Worm (Caenorhabditis elegans) whole organism, L1 larva: ENCODE results near the gene nid-1.

Source experiments
- Y116A8C.19 ChIP-seq: sonication (generic microtip); optimal IDR thresholded peaks from 2 replicates; lab custom pipeline; 2016; ENCODE audit warnings: missing compliant biosample characterization, missing genetic modification characterization, borderline replicate concordance
- aha-1 ChIP-seq: fragments of 150-350 bp; optimal IDR thresholded peaks from 2 replicates; lab custom pipeline; 2014; ENCODE audit warnings: missing biosample characterization, missing genetic modification characterization
- alr-1 ChIP-seq: fragments of 200-800 bp; sonication (Bioruptor generic); optimal IDR thresholded peaks from 2 replicates; lab custom pipeline; 2018; ENCODE audit warnings: borderline replicate concordance, mild to moderate bottlenecking, missing genetic modification characterization, missing compliant biosample characterization
- ama-1 ChIP-seq: fragments of 150-350 bp; optimal IDR thresholded peaks from 2 replicates; lab custom pipeline; 2014
- ces-1 ChIP-seq: fragments of 150-350 bp; optimal IDR thresholded peaks from 2 replicates; lab custom pipeline; 2014; ENCODE audit warnings: missing biosample characterization, missing genetic modification reagents, missing genetic modification characterization
- elt-3 ChIP-seq, 6 experiments: fragments of 150-350 bp in 1 of 6; sonication (generic microtip); optimal IDR thresholded peaks; 2 replicates each; lab custom pipeline; 2017 to 2018; ENCODE audit warnings: missing biosample characterization in 6 of 6, missing genetic modification characterization in 6 of 6, inconsistent platforms in 1 of 6
- grh-1 ChIP-seq: fragments of 200-800 bp; sonication (Bioruptor generic); IDR thresholded peaks from 2 replicates; pipeline ENCODE4 v1.3.6; 2022; ENCODE audit warnings: missing genetic modification reagents, missing genetic modification characterization, missing compliant biosample characterization
- lsy-2 ChIP-seq, 2 experiments: fragments of 150-350 bp; optimal IDR thresholded peaks; 2 replicates each; lab custom pipeline; 2014; ENCODE audit warnings: missing biosample characterization in 2 of 2, missing genetic modification characterization in 2 of 2
- nhr-12 ChIP-seq: sonication (generic microtip); optimal IDR thresholded peaks from 2 replicates; lab custom pipeline; 2017; ENCODE audit warnings: missing biosample characterization, missing genetic modification characterization
- skn-1 ChIP-seq: fragments of 150-350 bp; optimal IDR thresholded peaks from 2 replicates; lab custom pipeline; 2014; ENCODE audit warnings: missing biosample characterization, missing genetic modification characterization
- snpc-4 ChIP-seq: fragments of 150-350 bp; optimal IDR thresholded peaks from 2 replicates; lab custom pipeline; 2014; ENCODE audit warnings: missing biosample characterization, missing genetic modification characterization
- unc-130 ChIP-seq: fragments of 150-350 bp; optimal IDR thresholded peaks from 2 replicates; lab custom pipeline; 2017; ENCODE audit warnings: missing biosample characterization, missing genetic modification characterization, inconsistent platforms

DNA sequence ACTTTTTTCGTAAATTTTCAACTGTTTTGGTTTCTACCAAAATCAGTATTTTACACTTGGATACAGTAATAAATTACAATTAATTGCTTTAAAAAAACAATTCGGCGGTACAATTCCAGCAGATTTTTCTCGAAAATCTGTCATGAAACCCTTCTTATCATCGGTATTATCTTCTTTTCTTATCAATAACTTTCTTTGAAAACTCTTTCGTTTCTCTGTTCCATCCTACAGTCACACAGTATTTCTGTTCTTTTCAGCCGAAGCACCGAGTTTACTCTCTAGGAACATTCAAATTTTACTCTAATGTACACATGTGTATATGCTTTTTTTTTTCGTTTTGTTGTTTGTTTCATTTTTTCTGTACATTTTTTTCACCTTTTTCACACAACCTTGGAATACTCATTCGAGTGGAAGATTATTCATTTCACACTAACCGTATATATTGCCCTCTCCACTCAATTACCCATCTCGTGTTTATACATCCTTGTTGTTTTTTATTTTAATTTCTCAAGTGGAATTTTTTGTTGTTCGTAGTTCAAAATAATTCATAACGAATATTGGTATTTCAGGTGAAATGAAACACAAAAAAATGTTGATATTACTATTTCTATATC, at the start of gene nid-1:
- TF ChIP-seq alr-1 (tag; lab: Kevin White, UChicago) (no peak), snpc-4 (tag; lab: Kevin White, UChicago) (no peak), ces-1 (GFP tag; lab: Kevin White, UChicago) (no peak), lsy-2 (tag; optimal IDR thresholded peaks at IDR 0.05; lab: Kevin White, UChicago) (no peak), aha-1 (no peak), elt-3 (tag; optimal IDR thresholded peaks at IDR 0.05; lab: Kevin White, UChicago) (no peak), ama-1 (lab: Kevin White, UChicago) (no peak), nhr-12 (tag; lab: Kevin White, UChicago) (no peak), unc-130 (no peak), skn-1 (no peak), Y116A8C.19 (no peak), grh-1 (GFP tag; lab: Robert Waterston, UW) (no peak)
